Worm (Caenorhabditis elegans) whole organism, mixed stage, embryonic: ENCODE data around the gene alg-4.

Experiments
- M03D4.4 ChIP-seq: sonication (generic microtip); optimal IDR thresholded peaks from 2 replicates; lab custom pipeline; 2017; ENCODE audit warnings: mild to moderate bottlenecking, missing genetic modification characterization, missing compliant biosample characterization
- ces-1 ChIP-seq: fragments of 150-350 bp; optimal IDR thresholded peaks from 2 replicates; lab custom pipeline; 2014; ENCODE audit warnings: missing biosample characterization, missing genetic modification reagents, missing genetic modification characterization
- pha-4 ChIP-seq: fragments of 150-350 bp; optimal IDR thresholded peaks from 2 replicates; lab custom pipeline; 2018; ENCODE audit warnings: missing biosample characterization, missing genetic modification reagents, missing genetic modification characterization
- sptf-1 ChIP-seq: sonication (generic microtip); optimal IDR thresholded peaks from 2 replicates; lab custom pipeline; 2017; ENCODE audit warnings: mild to moderate bottlenecking, missing genetic modification characterization, moderate library complexity, missing compliant biosample characterization
- unc-39 ChIP-seq: fragments of 150-350 bp; optimal IDR thresholded peaks from 2 replicates; lab custom pipeline; 2014; ENCODE audit warnings: missing biosample characterization, missing genetic modification characterization
- unc-62 ChIP-seq: fragments of 150-350 bp; optimal IDR thresholded peaks from 2 replicates; lab custom pipeline; 2014; ENCODE audit warnings: missing biosample characterization, missing genetic modification reagents, missing genetic modification characterization
- ztf-11 ChIP-seq: fragments of 150-350 bp; optimal IDR thresholded peaks from 2 replicates; lab custom pipeline; 2014; ENCODE audit warnings: missing biosample characterization, missing genetic modification characterization

DNA sequence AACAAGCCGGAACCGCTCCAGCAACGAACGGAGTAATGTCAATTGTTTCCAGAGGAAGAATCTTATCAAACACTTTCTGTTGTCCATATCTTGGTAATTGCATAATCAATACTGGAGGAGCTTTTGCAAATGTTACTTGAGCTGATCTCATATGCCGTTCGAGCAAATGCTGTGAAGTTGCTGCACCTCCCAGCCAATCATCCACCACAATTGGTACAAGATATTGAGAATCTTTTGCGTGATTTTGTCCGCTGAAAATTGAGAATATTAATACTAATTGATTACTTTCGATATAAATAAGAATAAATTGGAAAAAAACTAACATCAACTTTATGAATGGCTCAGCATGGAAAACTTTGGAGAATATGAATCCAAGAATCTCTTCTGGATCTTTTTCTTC, 8.5 kb upstream of the alg-4 start:
- TF ChIP-seq unc-62 (GFP tag; lab: Kevin White, UChicago) (no peak), ces-1 (GFP tag; lab: Kevin White, UChicago) (no peak), pha-4 (tag; lab: Kevin White, UChicago) (no peak), unc-39 (no peak), ztf-11 (no peak), M03D4.4 (tag; lab: Kevin White, UChicago) (no peak), sptf-1 (tag; lab: Kevin White, UChicago) (no peak)
